Fruit fly (Drosophila melanogaster) whole organism, prepupa: ENCODE results near the gene CG8927.

ENCODE experiments used
- CG10631 ChIP-seq: fragments of 200-800 bp; sonication (Bioruptor generic); optimal IDR thresholded peaks from 2 replicates; lab custom pipeline; 2016; ENCODE audit warnings: missing biosample characterization, missing genetic modification characterization
- CG10669 ChIP-seq: fragments of 200-800 bp; sonication (Bioruptor generic); optimal IDR thresholded peaks from 3 replicates; lab custom pipeline; 2018; ENCODE audit warnings: missing biosample characterization, mild to moderate bottlenecking, missing genetic modification characterization, moderate library complexity
- CG11294 ChIP-seq: fragments of 200-800 bp; sonication (Bioruptor generic); IDR thresholded peaks from 2 replicates; pipeline ENCODE4 v1.3.6; 2022; ENCODE audit warnings: missing biosample characterization, missing genetic modification characterization
- CG15336 ChIP-seq: fragments of 200-800 bp; sonication (Bioruptor generic); IDR thresholded peaks from 2 replicates; pipeline ENCODE4 v1.3.6; 2022; ENCODE audit warnings: missing biosample characterization, missing genetic modification characterization
- CG1621 ChIP-seq: fragments of 200-800 bp; sonication (Bioruptor generic); optimal IDR thresholded peaks from 3 replicates; lab custom pipeline; 2018; ENCODE audit warnings: missing biosample characterization, mild to moderate bottlenecking, missing genetic modification characterization
- CG16779 ChIP-seq: fragments of 200-800 bp; sonication (Bioruptor generic); optimal IDR thresholded peaks from 3 replicates; lab custom pipeline; 2017; ENCODE audit warnings: missing biosample characterization, mild to moderate bottlenecking, missing genetic modification characterization
- CG31627 ChIP-seq: fragments of 200-800 bp; sonication (Bioruptor generic); optimal IDR thresholded peaks from 3 replicates; lab custom pipeline; 2016; ENCODE audit warnings: missing biosample characterization, missing genetic modification characterization
- CG32006 ChIP-seq: fragments of 200-800 bp; sonication (Bioruptor generic); optimal IDR thresholded peaks from 3 replicates; lab custom pipeline; 2017; ENCODE audit warnings: missing biosample characterization, mild to moderate bottlenecking, missing genetic modification characterization
- CG34406 ChIP-seq: fragments of 200-800 bp; sonication (Bioruptor generic); optimal IDR thresholded peaks from 3 replicates; lab custom pipeline; 2016; ENCODE audit warnings: missing biosample characterization, missing genetic modification characterization
- CG6792 ChIP-seq: fragments of 200-800 bp; sonication (Bioruptor generic); optimal IDR thresholded peaks from 3 replicates; lab custom pipeline; 2016; ENCODE audit warnings: missing biosample characterization, missing genetic modification characterization
- CG6808 ChIP-seq: fragments of 200-800 bp; sonication (Bioruptor generic); optimal IDR thresholded peaks from 3 replicates; lab custom pipeline; 2017; ENCODE audit warnings: missing biosample characterization, missing genetic modification characterization, mild to moderate bottlenecking, moderate library complexity, missing genetic modification reagents
- CG6854 ChIP-seq: fragments of 200-800 bp; sonication (Bioruptor generic); optimal IDR thresholded peaks from 2 replicates; lab custom pipeline; 2017; ENCODE audit warnings: missing biosample characterization, mild to moderate bottlenecking, missing genetic modification characterization
- CG7368 ChIP-seq: fragments of 200-800 bp; sonication (Bioruptor generic); optimal IDR thresholded peaks from 3 replicates; lab custom pipeline; 2016; ENCODE audit warnings: missing biosample characterization, missing genetic modification characterization
- CG8119 ChIP-seq: fragments of 200-800 bp; sonication (Bioruptor generic); IDR thresholded peaks from 3 replicates; pipeline ENCODE4 v1.3.6; 2022; ENCODE audit warnings: missing biosample characterization, missing genetic modification characterization
- CG8319 ChIP-seq: fragments of 200-800 bp; sonication (Bioruptor generic); optimal IDR thresholded peaks from 3 replicates; lab custom pipeline; 2016; ENCODE audit warnings: missing biosample characterization, missing genetic modification characterization
- CG8632 ChIP-seq: fragments of 200-800 bp; sonication (Bioruptor generic); optimal IDR thresholded peaks from 3 replicates; lab custom pipeline; 2016; ENCODE audit warnings: missing biosample characterization, missing genetic modification characterization
- CG9139 ChIP-seq: fragments of 200-800 bp; sonication (Bioruptor generic); optimal IDR thresholded peaks from 3 replicates; lab custom pipeline; 2017; ENCODE audit warnings: missing biosample characterization, mild to moderate bottlenecking, missing genetic modification characterization
- Eip78C ChIP-seq: fragments of 200-800 bp; sonication (Bioruptor generic); peaks from one replicate; lab custom pipeline; 2016; ENCODE audit warnings: missing biosample characterization, missing genetic modification characterization
- Eip93F ChIP-seq: fragments of 200-800 bp; sonication (Bioruptor generic); optimal IDR thresholded peaks from 2 replicates; lab custom pipeline; 2016; ENCODE audit warnings: missing biosample characterization, mild to moderate bottlenecking, missing genetic modification characterization
- Ets21C ChIP-seq: fragments of 200-800 bp; sonication (Bioruptor generic); optimal IDR thresholded peaks from 3 replicates; lab custom pipeline; 2016; ENCODE audit warnings: missing biosample characterization, missing genetic modification characterization
- Ets96B ChIP-seq: fragments of 200-800 bp; optimal IDR thresholded peaks from 2 replicates; lab custom pipeline; 2019; ENCODE audit warnings: missing biosample characterization, mild to moderate bottlenecking, missing genetic modification characterization, moderate library complexity
- Gug ChIP-seq: fragments of 200-800 bp; sonication (Bioruptor generic); IDR thresholded peaks from 2 replicates; pipeline ENCODE4 v1.3.6; 2022; ENCODE audit warnings: missing biosample characterization, missing genetic modification characterization
- Hr38 ChIP-seq: sonication (Bioruptor generic); optimal IDR thresholded peaks from 2 replicates; lab custom pipeline; 2016; ENCODE audit warnings: missing biosample characterization, missing genetic modification characterization
- Hr39 ChIP-seq: fragments of 200-800 bp; sonication (Bioruptor generic); optimal IDR thresholded peaks from 2 replicates; lab custom pipeline; 2016; ENCODE audit warnings: missing biosample characterization, missing genetic modification characterization
- Hr4 ChIP-seq: fragments of 200-800 bp; sonication (Bioruptor generic); optimal IDR thresholded peaks from 3 replicates; lab custom pipeline; 2016; ENCODE audit warnings: missing biosample characterization, missing genetic modification characterization
- Met ChIP-seq: fragments of 200-800 bp; sonication (Bioruptor generic); optimal IDR thresholded peaks from 3 replicates; lab custom pipeline; 2016; ENCODE audit warnings: missing biosample characterization, missing genetic modification characterization
- Smox ChIP-seq: fragments of 200-800 bp; sonication (Bioruptor generic); optimal IDR thresholded peaks from 3 replicates; lab custom pipeline; 2016; ENCODE audit warnings: missing biosample characterization, missing genetic modification characterization
- Sox102F ChIP-seq: fragments of 200-800 bp; sonication (Bioruptor generic); optimal IDR thresholded peaks from 2 replicates; lab custom pipeline; 2016; ENCODE audit warnings: missing biosample characterization, mild to moderate bottlenecking, missing genetic modification characterization
- Sox14 ChIP-seq: fragments of 200-800 bp; sonication (Bioruptor generic); optimal IDR thresholded peaks from 3 replicates; lab custom pipeline; 2016; ENCODE audit warnings: missing biosample characterization, missing genetic modification characterization
- Sox15 ChIP-seq: fragments of 200-800 bp; sonication (Bioruptor generic); optimal IDR thresholded peaks from 3 replicates; lab custom pipeline; 2016; ENCODE audit warnings: missing biosample characterization, missing genetic modification characterization
- acj6 ChIP-seq: fragments of 200-800 bp; sonication (Bioruptor generic); optimal IDR thresholded peaks from 3 replicates; lab custom pipeline; 2016; ENCODE audit warnings: missing biosample characterization, missing genetic modification characterization
- cyc ChIP-seq: fragments of 200-800 bp; sonication (Bioruptor generic); optimal IDR thresholded peaks from 3 replicates; lab custom pipeline; 2016; ENCODE audit warnings: missing biosample characterization, missing genetic modification characterization
- dsx ChIP-seq: fragments of 200-800 bp; optimal IDR thresholded peaks from 3 replicates; lab custom pipeline; 2019; ENCODE audit warnings: missing biosample characterization, mild to moderate bottlenecking, missing genetic modification characterization, moderate library complexity; ENCODE audit not compliant: poor library complexity, severe bottlenecking
- eg ChIP-seq: fragments of 200-800 bp; sonication (Bioruptor generic); IDR thresholded peaks from 3 replicates; pipeline ENCODE4 v1.3.6; 2022; ENCODE audit warnings: missing biosample characterization, missing genetic modification characterization
- esn ChIP-seq: fragments of 200-800 bp; sonication (Bioruptor generic); optimal IDR thresholded peaks from 2 replicates; lab custom pipeline; 2016; ENCODE audit warnings: missing biosample characterization, mild to moderate bottlenecking, missing genetic modification characterization, moderate library complexity
- fd59A ChIP-seq: fragments of 200-800 bp; sonication (Bioruptor generic); optimal IDR thresholded peaks from 2 replicates; lab custom pipeline; 2017; ENCODE audit warnings: missing biosample characterization, mild to moderate bottlenecking, missing genetic modification characterization, missing genetic modification reagents
- fd85E ChIP-seq: fragments of 200-800 bp; sonication (Bioruptor generic); optimal IDR thresholded peaks from 3 replicates; lab custom pipeline; 2016; ENCODE audit warnings: missing biosample characterization, missing genetic modification characterization
- lz ChIP-seq: fragments of 200-800 bp; sonication (Bioruptor generic); optimal IDR thresholded peaks from 3 replicates; lab custom pipeline; 2016; ENCODE audit warnings: missing biosample characterization, missing genetic modification characterization
- salr ChIP-seq, 2 experiments: fragments of 200-800 bp; sonication (Bioruptor generic); optimal IDR thresholded peaks; 3 replicates each; lab custom pipeline; 2016 to 2018; ENCODE audit warnings: missing biosample characterization in 2 of 2, missing genetic modification characterization in 2 of 2, mild to moderate bottlenecking in 1 of 2
- spab ChIP-seq: fragments of 200-800 bp; sonication (Bioruptor generic); optimal IDR thresholded peaks from 2 replicates; lab custom pipeline; 2017; ENCODE audit warnings: missing biosample characterization, mild to moderate bottlenecking, missing genetic modification characterization, missing genetic modification reagents
- ss ChIP-seq, 2 experiments: fragments of 200-800 bp; sonication (Bioruptor generic); optimal IDR thresholded peaks; 2 replicates in 1 of 2; 3 replicates in 1 of 2; lab custom pipeline; 2017 to 2018; ENCODE audit warnings: mild to moderate bottlenecking in 2 of 2, missing biosample characterization in 2 of 2, missing genetic modification characterization in 2 of 2, moderate library complexity in 1 of 2
- svp ChIP-seq: fragments of 200-800 bp; sonication (Bioruptor generic); peaks from one replicate; lab custom pipeline; 2016; ENCODE audit warnings: missing biosample characterization, missing genetic modification characterization
- topi ChIP-seq: fragments of 200-800 bp; sonication (Bioruptor generic); optimal IDR thresholded peaks from 3 replicates; lab custom pipeline; 2016; ENCODE audit warnings: missing biosample characterization, missing genetic modification characterization
- vri ChIP-seq: fragments of 200-800 bp; sonication (Bioruptor generic); optimal IDR thresholded peaks from 3 replicates; lab custom pipeline; 2016; ENCODE audit warnings: missing biosample characterization, mild to moderate bottlenecking, missing genetic modification characterization

Gene CG8927

dm6 chr3R:16180476-16181070 is at the start of gene CG8927:
CG8927 (plus strand) TSS chr3R:16181020.
- TF ChIP-seq CG16779 (tag; lab: Kevin White, UChicago): no peak
- TF ChIP-seq Eip78C (GFP tag; lab: Kevin White, UChicago): peak; percentile 57
- TF ChIP-seq topi (GFP tag; lab: Kevin White, UChicago): no peak

DNA sequence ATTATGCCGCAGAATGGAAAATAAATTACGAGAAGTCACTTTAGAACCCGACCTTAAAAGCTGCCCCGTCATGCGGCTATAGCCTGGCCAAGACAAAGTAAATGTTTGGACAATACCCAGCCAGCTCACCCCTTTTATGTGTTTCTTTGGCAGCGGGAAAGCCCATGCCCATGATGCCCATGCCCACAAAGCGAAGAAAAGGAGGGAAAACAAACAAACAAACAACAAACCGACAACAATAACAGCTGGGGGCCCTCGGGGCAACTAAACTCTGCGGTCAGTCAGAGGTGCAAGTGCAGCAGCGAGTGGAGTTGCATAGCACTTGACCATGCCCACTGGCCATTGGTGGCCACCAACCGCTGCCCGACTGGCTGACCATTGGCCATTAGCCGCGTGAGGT is 45.2 kb upstream of the CG8927 start:
- TF ChIP-seq CG11294 (no peak), spab (GFP tag; lab: Kevin White, UChicago) (no peak), CG16779 (tag; lab: Kevin White, UChicago) (no peak), svp (no peak), dsx (GFP tag; lab: Kevin White, UChicago) (peak; percentile 9), CG6808 (GFP tag; lab: Kevin White, UChicago) (peak; percentile 71)

- TF ChIP-seq acj6 (GFP tag; lab: Kevin White, UChicago): peak; percentile 34
- TF ChIP-seq CG6808 (GFP tag; lab: Kevin White, UChicago): no peak
- peak; percentile 70 for TF ChIP-seq Ets21C (GFP tag; lab: Kevin White, UChicago)
- peak; percentile 61 for TF ChIP-seq cyc (GFP tag; lab: Kevin White, UChicago)
- peak; percentile 29; the same call in 1 of the 3 replicates for TF ChIP-seq eg (GFP tag; lab: Robert Waterston, UW)
- peak; percentile 12 for TF ChIP-seq Sox102F (GFP tag; lab: Kevin White, UChicago)
- TF ChIP-seq CG11294: peak; percentile 50
- peak; percentile 32 for TF ChIP-seq Smox (GFP tag; lab: Kevin White, UChicago)
- peak; percentile 28 for TF ChIP-seq Sox15 (GFP tag; lab: Kevin White, UChicago)
- TF ChIP-seq esn: peak; percentile 79
- peak; percentile 74 for TF ChIP-seq CG31627 (GFP tag; lab: Kevin White, UChicago)
- peak; percentile 72 for TF ChIP-seq topi (GFP tag; lab: Kevin White, UChicago)
- no peak for TF ChIP-seq CG8319
- TF ChIP-seq dsx (GFP tag; lab: Kevin White, UChicago): no peak
- TF ChIP-seq Ets96B (tag; lab: Kevin White, UChicago): no peak
- TF ChIP-seq fd85E (GFP tag; lab: Kevin White, UChicago): peak; percentile 46
- TF ChIP-seq CG6854 (GFP tag; lab: Kevin White, UChicago): no peak
- peak; percentile 64 for TF ChIP-seq Hr4 (GFP tag; lab: Kevin White, UChicago)
- TF ChIP-seq spab (GFP tag; lab: Kevin White, UChicago): no peak
- no peak for TF ChIP-seq CG10631 (GFP tag; lab: Kevin White, UChicago)
- no peak for TF ChIP-seq CG15336 (GFP tag; lab: Robert Waterston, UW)
- TF ChIP-seq ss (GFP tag; optimal IDR thresholded peaks at IDR 0.05; lab: Kevin White, UChicago): no peak
- no peak for TF ChIP-seq CG10669 (GFP tag; lab: Kevin White, UChicago)
- TF ChIP-seq Eip78C (GFP tag; lab: Kevin White, UChicago): peak; percentile 85
- TF ChIP-seq vri (GFP tag; lab: Kevin White, UChicago): peak; percentile 100
- no peak for TF ChIP-seq Hr38 (GFP tag; lab: Kevin White, UChicago)
- peak; percentile 70 for TF ChIP-seq lz
- TF ChIP-seq CG32006: peak; percentile 48
- no peak for TF ChIP-seq CG7368 (GFP tag; lab: Kevin White, UChicago)
- TF ChIP-seq salr (GFP tag; optimal IDR thresholded peaks at IDR 0.05; lab: Kevin White, UChicago): peak; percentile 12 to 50
- no peak for TF ChIP-seq CG34406 (GFP tag; lab: Kevin White, UChicago)
- TF ChIP-seq CG9139 (GFP tag; lab: Kevin White, UChicago): no peak
- TF ChIP-seq Sox14: peak; percentile 26
- TF ChIP-seq Gug (GFP tag; lab: Robert Waterston, UW): no peak
- no peak for TF ChIP-seq CG1621
- no peak for TF ChIP-seq Eip93F (GFP tag; lab: Kevin White, UChicago)
- TF ChIP-seq Hr39 (GFP tag; lab: Kevin White, UChicago): peak; percentile 77
- no peak for TF ChIP-seq CG16779 (tag; lab: Kevin White, UChicago)
- TF ChIP-seq CG8119: no peak
- no peak for TF ChIP-seq CG8632 (GFP tag; lab: Kevin White, UChicago)
- peak; percentile 1 for TF ChIP-seq CG6792 (GFP tag; lab: Kevin White, UChicago)
- no peak for TF ChIP-seq fd59A (GFP tag; lab: Kevin White, UChicago)
- TF ChIP-seq Met: no peak
Measured at dm6 chr3R:16146632-16147453, 34.0 kb upstream of the CG8927 start, which contains the start of the genes Mic26-27 and CG5916. Mic26-27 (minus strand) TSS chr3R:16146855. CG5916 (plus strand) TSS chr3R:16147029.
